Worm (Caenorhabditis elegans) whole organism, early embryonic: ENCODE measurements around the gene Y73F8A.32.
"Not testable (repeated sequence)": the region's sequence is repeated elsewhere in the genome, so short reads cannot be mapped to it uniquely, and the experiment has no call there.

Experiments used
- B0310.2 ChIP-seq: sonication (generic microtip); optimal IDR thresholded peaks from 2 replicates; lab custom pipeline; 2016; ENCODE audit warnings: mild to moderate bottlenecking, missing genetic modification characterization, missing compliant biosample characterization
- F13C5.2 ChIP-seq: sonication (generic microtip); optimal IDR thresholded peaks from 2 replicates; lab custom pipeline; 2017; ENCODE audit warnings: mild to moderate bottlenecking, missing genetic modification characterization, inconsistent platforms, missing compliant biosample characterization
- aly-1 ChIP-seq: sonication (generic microtip); optimal IDR thresholded peaks from 2 replicates; lab custom pipeline; 2016; ENCODE audit warnings: missing genetic modification characterization, missing compliant biosample characterization
- ama-1 ChIP-seq: fragments of 150-350 bp; optimal IDR thresholded peaks from 2 replicates; lab custom pipeline; 2014
- ceh-13 ChIP-seq: fragments of 200-800 bp; sonication (Bioruptor generic); optimal IDR thresholded peaks from 2 replicates; lab custom pipeline; 2018; ENCODE audit warnings: mild to moderate bottlenecking, missing genetic modification characterization, missing compliant biosample characterization
- ceh-36 ChIP-seq: sonication (generic microtip); optimal IDR thresholded peaks from 2 replicates; lab custom pipeline; 2016; ENCODE audit warnings: missing genetic modification characterization, inconsistent platforms, missing compliant biosample characterization
- ets-7 ChIP-seq: sonication (generic microtip); optimal IDR thresholded peaks from 2 replicates; lab custom pipeline; 2016; ENCODE audit warnings: missing genotype, missing genetic modification characterization, missing compliant biosample characterization
- flt-1 ChIP-seq: fragments of 200-800 bp; sonication (Bioruptor generic); IDR thresholded peaks from 2 replicates; pipeline ENCODE4 v1.3.6; 2022; ENCODE audit warnings: missing genetic modification characterization, missing compliant biosample characterization
- hmbx-1 ChIP-seq: sonication (generic microtip); optimal IDR thresholded peaks from 2 replicates; lab custom pipeline; 2016; ENCODE audit warnings: mild to moderate bottlenecking, missing genetic modification characterization, missing compliant biosample characterization
- hmg-4 ChIP-seq: fragments of 200-800 bp; sonication (Bioruptor generic); optimal IDR thresholded peaks from 2 replicates; lab custom pipeline; 2018; ENCODE audit warnings: mild to moderate bottlenecking, missing genetic modification characterization, missing compliant biosample characterization
- hnd-1 ChIP-seq: sonication (generic microtip); optimal IDR thresholded peaks from 2 replicates; lab custom pipeline; 2016; ENCODE audit warnings: missing genetic modification characterization, missing compliant biosample characterization
- pes-1 ChIP-seq: fragments of 200-800 bp; sonication (Bioruptor generic); IDR thresholded peaks from 2 replicates; pipeline ENCODE4 v1.3.6; 2022; ENCODE audit warnings: missing genetic modification reagents, missing genetic modification characterization, missing compliant biosample characterization
- scrt-1 ChIP-seq: fragments of 200-800 bp; sonication (Bioruptor generic); IDR thresholded peaks from 2 replicates; pipeline ENCODE4 v1.3.6; 2022; ENCODE audit warnings: missing genetic modification characterization, missing compliant biosample characterization
- sea-1 ChIP-seq: fragments of 200-800 bp; sonication (Bioruptor generic); conservative IDR thresholded peaks from 2 replicates; pipeline ENCODE4 v1.3.6; 2022; ENCODE audit warnings: missing genetic modification characterization, missing compliant biosample characterization
- tbx-11 ChIP-seq: fragments of 200-800 bp; sonication (Bioruptor generic); IDR thresholded peaks from 2 replicates; pipeline ENCODE4 v1.3.6; 2022; ENCODE audit warnings: missing genetic modification characterization, missing compliant biosample characterization
- tbx-37 ChIP-seq: fragments of 200-800 bp; sonication (Bioruptor generic); conservative IDR thresholded peaks from 2 replicates; pipeline ENCODE4 v1.3.6; 2022; ENCODE audit warnings: missing genetic modification reagents, missing genetic modification characterization, missing compliant biosample characterization
- tra-4 ChIP-seq: sonication (generic microtip); optimal IDR thresholded peaks from 2 replicates; lab custom pipeline; 2017; ENCODE audit warnings: missing genetic modification characterization, missing compliant biosample characterization

The Y73F8A.32 gene

DNA sequence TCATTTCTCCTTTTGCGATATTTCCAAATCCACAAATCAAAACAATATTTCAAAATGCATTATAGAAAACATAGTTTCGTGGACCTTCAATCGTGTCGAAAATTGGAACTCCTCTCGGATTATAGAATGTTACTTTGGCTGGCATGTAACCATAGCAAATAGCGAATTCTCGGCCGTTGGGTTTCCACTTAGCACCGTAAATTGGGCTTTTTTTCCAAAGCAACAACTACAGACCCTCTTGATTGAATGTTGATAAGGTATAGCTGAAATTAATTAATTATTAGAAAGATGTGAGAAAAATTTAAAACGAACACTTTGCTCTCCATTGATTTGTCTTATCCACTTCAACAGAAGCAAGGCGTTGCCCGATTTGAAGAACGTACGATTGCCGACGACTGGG, at the start of gene Y73F8A.32:
Y73F8A.32 (minus strand) TSS at position 101 of the 400 bp plus-strand sequence.
- TF ChIP-seq ceh-13 (GFP tag; lab: Kevin White, UChicago); ets-7 (tag; lab: Kevin White, UChicago); tbx-37 (GFP tag; lab: Robert Waterston, UW): not testable (repeated sequence)

ce11 chrIV:15570770-15571169, 49.5 kb upstream of the Y73F8A.32 start:
- TF ChIP-seq F13C5.2 (tag; lab: Kevin White, UChicago) (peak; percentile 48), flt-1 (GFP tag; lab: Robert Waterston, UW) (no peak), tbx-11 (GFP tag; lab: Robert Waterston, UW) (no peak)

DNA sequence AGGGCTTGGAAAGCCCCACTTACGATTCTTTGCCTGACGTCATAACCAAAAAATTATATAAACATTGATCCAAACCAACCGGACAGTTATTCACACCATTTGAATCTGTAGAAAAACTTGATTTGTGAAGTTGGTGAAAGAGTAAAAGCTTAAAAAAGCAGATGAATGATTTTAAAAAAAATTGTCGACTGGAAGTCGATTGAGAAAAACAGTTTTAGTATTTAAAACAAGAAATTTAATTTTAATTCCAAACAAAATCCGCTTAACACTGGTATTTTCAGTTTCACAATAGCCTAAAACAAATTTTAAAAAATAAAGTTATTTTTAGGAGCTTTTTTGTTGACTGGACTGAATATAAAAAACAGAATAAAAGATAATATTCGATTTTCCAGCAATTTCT, 43.1 kb upstream of the Y73F8A.32 start, which contains the start of gene Y105C5A.1:
Y105C5A.1 (minus strand) TSS at position 101 of the 400 bp plus-strand sequence.
- TF ChIP-seq B0310.2 (tag; lab: Kevin White, UChicago) (no peak), flt-1 (GFP tag; lab: Robert Waterston, UW) (no peak), hmbx-1 (tag; lab: Kevin White, UChicago) (no peak), sea-1 (GFP tag; lab: Robert Waterston, UW) (no peak), ets-7 (tag; lab: Kevin White, UChicago) (no peak), aly-1 (no peak), hmg-4 (GFP tag; lab: Kevin White, UChicago) (no peak), ceh-13 (GFP tag; lab: Kevin White, UChicago) (no peak), tbx-11 (GFP tag; lab: Robert Waterston, UW) (no peak), ceh-36 (no peak), scrt-1 (no peak), tra-4 (no peak), pes-1 (GFP tag; lab: Robert Waterston, UW) (no peak), tbx-37 (GFP tag; lab: Robert Waterston, UW) (no peak), F13C5.2 (tag; lab: Kevin White, UChicago) (no peak)

ce11 chrIV:15561223-15561656, 40.0 kb upstream of the Y73F8A.32 start:
- TF ChIP-seq pes-1 (GFP tag; lab: Robert Waterston, UW) = 0 out of 2 replicates have a peak, but pooled peaks have one; percentile 51
- TF ChIP-seq F13C5.2 (tag; lab: Kevin White, UChicago) = peak; percentile 61
- TF ChIP-seq hmbx-1 (tag; lab: Kevin White, UChicago) = no peak

DNA sequence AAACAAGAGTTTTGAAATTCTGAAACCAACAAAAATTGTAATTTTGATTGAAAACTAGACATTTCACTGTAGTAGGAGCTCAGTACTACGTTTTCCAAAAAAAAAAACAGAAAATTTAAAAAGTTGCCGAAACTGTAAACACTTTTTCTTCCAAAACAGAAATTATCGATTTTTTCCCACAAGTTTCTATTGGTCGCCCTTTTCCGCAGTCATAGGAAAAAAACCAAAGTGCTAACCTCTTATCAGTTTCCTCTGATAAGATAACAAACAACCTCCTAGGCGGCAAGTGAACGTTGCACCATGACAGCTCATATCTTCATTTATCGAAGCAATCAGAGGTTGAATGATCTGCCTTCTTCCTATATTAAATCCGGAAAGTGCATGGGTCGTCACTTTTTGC, 37.8 kb upstream of the Y73F8A.32 start:
- no peak for TF ChIP-seq tra-4
- no peak for TF ChIP-seq tbx-11 (GFP tag; lab: Robert Waterston, UW)

DNA sequence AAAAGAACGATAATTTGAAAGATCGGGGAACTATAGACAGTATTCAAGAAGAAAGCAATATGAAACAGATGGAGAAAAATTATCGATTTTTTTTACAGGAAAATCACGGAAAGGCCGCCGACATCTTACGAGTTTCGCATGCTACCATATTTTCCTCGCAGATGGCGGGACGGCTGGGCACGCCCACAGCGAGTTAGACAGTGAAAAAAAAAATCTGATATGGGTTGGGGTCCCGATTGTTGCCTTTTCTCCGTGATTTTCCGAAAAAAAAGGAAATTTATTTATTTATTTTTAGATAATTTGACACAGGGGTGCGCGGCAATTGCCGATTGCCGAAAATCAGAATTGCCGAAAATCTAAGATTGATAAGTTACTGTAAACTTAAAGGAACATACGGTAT, 33.5 kb upstream of the Y73F8A.32 start:
- TF ChIP-seq hmbx-1 (tag; lab: Kevin White, UChicago) (no peak), ama-1 (no peak), sea-1 (GFP tag; lab: Robert Waterston, UW) (no peak), flt-1 (GFP tag; lab: Robert Waterston, UW) (no peak), aly-1 (no peak), hmg-4 (GFP tag; lab: Kevin White, UChicago) (no peak), tra-4 (no peak)

ce11 chrIV:15539447-15539994, 18.3 kb upstream of the Y73F8A.32 start, which contains the start of gene Y73F8A.35:
Gene Y73F8A.35 (minus strand): TSS chrIV:15539944.
- no peak for TF ChIP-seq hmbx-1 (tag; lab: Kevin White, UChicago)
- no peak for TF ChIP-seq tbx-37 (GFP tag; lab: Robert Waterston, UW)
- no peak for TF ChIP-seq F13C5.2 (tag; lab: Kevin White, UChicago)
- no peak for TF ChIP-seq hnd-1 (tag; lab: Kevin White, UChicago)
- TF ChIP-seq ceh-13 (GFP tag; lab: Kevin White, UChicago) = no peak
- no peak for TF ChIP-seq scrt-1
- TF ChIP-seq ceh-36 = no peak
- no peak for TF ChIP-seq flt-1 (GFP tag; lab: Robert Waterston, UW)

DNA sequence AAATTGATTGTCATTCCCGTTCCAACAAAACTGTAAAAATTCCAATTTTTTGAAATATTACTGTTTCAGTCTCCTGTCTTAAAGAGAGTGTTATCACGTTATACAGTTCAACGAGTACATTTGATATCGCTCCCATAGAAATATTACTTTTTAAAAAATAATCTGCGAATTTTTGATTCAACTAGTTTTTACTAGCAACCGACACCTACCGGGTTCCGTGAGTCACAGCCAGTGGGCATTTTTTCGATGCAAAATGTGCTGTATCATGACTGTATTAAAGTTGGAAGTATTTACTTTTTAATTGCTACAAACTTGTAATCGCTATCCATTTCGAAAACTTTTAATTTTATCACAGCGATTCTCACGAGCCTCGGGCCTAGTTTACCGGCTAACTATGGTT, 16.1 kb upstream of the Y73F8A.32 start:
- TF ChIP-seq tra-4 (no peak), sea-1 (GFP tag; lab: Robert Waterston, UW) (no peak)

DNA sequence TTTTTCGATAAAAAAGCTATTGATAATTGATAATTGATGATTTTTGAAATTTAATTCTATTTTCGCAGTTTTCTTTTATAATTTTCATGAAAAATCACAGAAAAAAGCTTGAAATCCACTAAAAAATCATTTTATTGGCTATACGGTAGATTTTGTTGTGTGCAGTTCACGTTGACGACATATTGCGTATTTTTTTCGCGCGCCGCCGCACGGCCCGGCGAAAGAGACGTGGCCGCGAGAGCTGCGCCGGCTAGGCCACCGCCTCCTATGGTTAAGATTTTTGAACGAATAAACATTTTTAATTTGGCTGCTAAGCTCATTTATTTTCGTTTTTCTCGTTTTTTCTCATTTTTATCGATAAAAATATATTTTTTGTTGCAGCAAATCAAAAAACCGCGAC, 7.6 kb upstream of the Y73F8A.32 start:
- TF ChIP-seq pes-1 (GFP tag; lab: Robert Waterston, UW) = 0 out of 2 replicates have a peak, but pooled peaks have one; percentile 28

ce11 chrIV:15528234-15528633, 7.0 kb upstream of the Y73F8A.32 start, which contains the start of gene ari-1.4:
Gene ari-1.4 (minus strand): TSS chrIV:15528528.
- TF ChIP-seq scrt-1 = no peak
- TF ChIP-seq pes-1 (GFP tag; lab: Robert Waterston, UW) = no peak
- no peak for TF ChIP-seq tbx-37 (GFP tag; lab: Robert Waterston, UW)
- TF ChIP-seq hmbx-1 (tag; lab: Kevin White, UChicago) = no peak
- TF ChIP-seq hmg-4 (GFP tag; lab: Kevin White, UChicago) = no peak
- TF ChIP-seq tra-4 = no peak
- no peak for TF ChIP-seq ama-1
- no peak for TF ChIP-seq ceh-36
- TF ChIP-seq tbx-11 (GFP tag; lab: Robert Waterston, UW) = no peak
